Worm (Caenorhabditis elegans) whole organism, L2 larva: ENCODE data around the gene klp-6.

Experiments used
- Y55F3AM.14 ChIP-seq: fragments of 200-800 bp; sonication (Bioruptor generic); optimal IDR thresholded peaks from 2 replicates; lab custom pipeline; 2018; ENCODE audit warnings: mild to moderate bottlenecking, missing genetic modification characterization, missing compliant biosample characterization
- ama-1 ChIP-seq: fragments of 150-350 bp; optimal IDR thresholded peaks from 2 replicates; lab custom pipeline; 2018; ENCODE audit warnings: inconsistent platforms
- dmd-4 ChIP-seq: sonication (generic microtip); optimal IDR thresholded peaks from 2 replicates; lab custom pipeline; 2017; ENCODE audit warnings: missing biosample characterization, missing genetic modification characterization
- egl-27 ChIP-seq: sonication (generic microtip); optimal IDR thresholded peaks from 3 replicates; lab custom pipeline; 2017; ENCODE audit warnings: missing biosample characterization, missing genetic modification reagents, missing genetic modification characterization
- mbf-1 ChIP-seq: sonication (generic microtip); optimal IDR thresholded peaks from 2 replicates; lab custom pipeline; 2017; ENCODE audit warnings: missing biosample characterization, missing genetic modification characterization
- nhr-237 ChIP-seq: fragments of 150-350 bp; optimal IDR thresholded peaks from 2 replicates; lab custom pipeline; 2014; ENCODE audit warnings: missing biosample characterization, missing genetic modification characterization
- nhr-6 ChIP-seq: fragments of 150-350 bp; optimal IDR thresholded peaks from 2 replicates; lab custom pipeline; 2014; ENCODE audit warnings: missing biosample characterization, missing genetic modification characterization
- peb-1 ChIP-seq: fragments of 150-350 bp; optimal IDR thresholded peaks from 2 replicates; lab custom pipeline; 2014; ENCODE audit warnings: missing biosample characterization, missing genetic modification characterization
- skn-1 ChIP-seq: sonication (generic microtip); optimal IDR thresholded peaks from 2 replicates; lab custom pipeline; 2017; ENCODE audit warnings: missing biosample characterization, missing genetic modification characterization
- unc-55 ChIP-seq: fragments of 150-350 bp; sonication (generic microtip); optimal IDR thresholded peaks from 3 replicates; lab custom pipeline; 2014; ENCODE audit warnings: missing biosample characterization, missing genetic modification reagents, missing genetic modification characterization
- unc-62 ChIP-seq: fragments of 150-350 bp; optimal IDR thresholded peaks from 2 replicates; lab custom pipeline; 2014; ENCODE audit warnings: missing biosample characterization, missing genetic modification reagents, missing genetic modification characterization
- zag-1 ChIP-seq: fragments of 150-350 bp; optimal IDR thresholded peaks from 2 replicates; lab custom pipeline; 2014; ENCODE audit warnings: missing biosample characterization, missing genetic modification characterization
- ztf-1 ChIP-seq: fragments of 200-800 bp; sonication (Bioruptor generic); conservative IDR thresholded peaks from 2 replicates; pipeline ENCODE4 v1.3.6; 2022; ENCODE audit warnings: missing genetic modification characterization, missing compliant biosample characterization

DNA sequence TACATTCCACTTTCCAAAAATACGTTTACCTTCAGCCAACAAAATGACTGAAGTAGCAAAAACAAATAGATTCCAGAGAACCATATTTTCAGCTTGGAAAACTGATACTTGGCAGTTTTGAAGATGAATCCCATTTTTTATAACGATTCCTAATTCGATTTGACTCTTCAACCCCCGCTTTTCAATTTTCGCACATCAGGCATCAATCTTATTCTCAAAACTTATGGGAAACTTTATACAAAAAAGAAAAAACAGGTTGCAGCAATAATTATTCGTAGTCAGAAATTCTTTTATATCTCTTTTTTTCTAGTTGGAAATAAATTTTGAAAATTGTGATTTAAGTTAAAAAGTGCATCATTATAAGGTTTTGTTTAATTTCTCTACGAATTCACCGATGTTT is 31.1 kb downstream of the klp-6 start, which contains the start of gene C45G9.10:
- TF ChIP-seq ama-1: no peak
- TF ChIP-seq egl-27 (tag; lab: Kevin White, UChicago): no peak
- no peak for TF ChIP-seq skn-1 (tag; lab: Kevin White, UChicago)
- TF ChIP-seq dmd-4 (tag; lab: Kevin White, UChicago): no peak
- no peak for TF ChIP-seq peb-1 (tag; lab: Kevin White, UChicago)
- no peak for TF ChIP-seq ztf-1 (GFP tag; lab: Robert Waterston, UW)
- TF ChIP-seq zag-1 (tag; lab: Kevin White, UChicago): no peak
- TF ChIP-seq Y55F3AM.14 (GFP tag; lab: Kevin White, UChicago): no peak
- TF ChIP-seq unc-62 (GFP tag; lab: Kevin White, UChicago): no peak
- TF ChIP-seq unc-55 (GFP tag; lab: Kevin White, UChicago): no peak
- TF ChIP-seq nhr-6: no peak
- no peak for TF ChIP-seq nhr-237
- TF ChIP-seq mbf-1: no peak
